Fruit fly (Drosophila melanogaster): Measurements from ENCODE around the gene CG42846.

Gene CG42846

DNA sequence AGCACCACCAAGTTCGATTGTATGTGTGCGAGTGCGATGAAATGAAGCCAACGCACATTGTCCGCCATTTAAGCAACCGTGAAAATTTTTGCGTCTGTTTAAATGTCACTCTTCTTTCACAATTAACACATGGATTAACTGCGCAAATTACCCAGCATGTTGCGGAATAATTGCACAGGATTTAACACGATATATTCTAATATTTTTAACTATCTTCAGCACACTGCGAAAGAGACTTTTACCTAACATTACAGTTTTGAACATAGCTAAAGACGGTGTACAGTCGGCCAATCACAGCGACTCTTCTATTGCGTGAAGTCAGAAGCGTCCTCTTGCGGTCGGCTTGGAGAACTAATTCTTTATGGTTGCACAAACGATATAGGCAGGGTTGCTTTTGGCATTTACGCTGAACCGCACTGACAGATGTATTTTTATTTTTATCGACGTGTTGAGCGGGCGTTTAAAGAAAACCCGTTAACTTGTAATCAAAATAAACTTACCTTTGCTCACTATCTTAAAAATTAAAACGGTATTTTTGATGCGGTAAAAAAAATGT is 15.3 kb upstream of the CG42846 start (continued):
- no peak for TF ChIP-seq CG7357 (GFP tag; IDR thresholded peaks at IDR 0.05)
- no peak for TF ChIP-seq CG8944 (GFP tag; optimal IDR thresholded peaks at IDR 0.05)
- TF ChIP-seq CG8359 (GFP tag; optimal IDR thresholded peaks at IDR 0.05; ENCODE audit: borderline replicate concordance) = no peak
- no peak for TF ChIP-seq Eip74EF (GFP tag; optimal IDR thresholded peaks at IDR 0.05)
- TF ChIP-seq Gsc (GFP tag; IDR thresholded peaks at IDR 0.05) = no peak
- TF ChIP-seq pros (GFP tag; optimal IDR thresholded peaks at IDR 0.05) = no peak
- no peak for TF ChIP-seq Asciz (GFP tag; optimal IDR thresholded peaks at IDR 0.05)
- no peak for TF ChIP-seq CG1233 (GFP tag; optimal IDR thresholded peaks at IDR 0.05)
- no peak for TF ChIP-seq usp (GFP tag; optimal IDR thresholded peaks at IDR 0.05)
- no peak for TF ChIP-seq tll (GFP tag; optimal IDR thresholded peaks at IDR 0.05)
- TF ChIP-seq ttk (GFP tag; IDR thresholded peaks at IDR 0.05) = no peak
- TF ChIP-seq Hr51 (GFP tag; optimal IDR thresholded peaks at IDR 0.05) = peak in 1 of 2 experiments; percentile 12
- peak; percentile 99 for TF ChIP-seq MESR4 (GFP tag; optimal IDR thresholded peaks at IDR 0.05)
- no peak for TF ChIP-seq Atf6 (GFP tag; IDR thresholded peaks at IDR 0.05)
- TF ChIP-seq dmrt99B (tag; optimal IDR thresholded peaks at IDR 0.05) = no peak
- TF ChIP-seq Six4 (GFP tag; optimal IDR thresholded peaks at IDR 0.05) = no peak
- peak; percentile 61 for TF ChIP-seq ssp (GFP tag; IDR thresholded peaks at IDR 0.05)
- TF ChIP-seq sens-2 (GFP tag; IDR thresholded peaks at IDR 0.05) = 0 out of 2 replicates have a peak, but pooled peaks have one; percentile 16
- peak; percentile 42 for TF ChIP-seq CG17802 (tag; optimal IDR thresholded peaks at IDR 0.05)
- TF ChIP-seq otp (GFP tag; IDR thresholded peaks at IDR 0.05) = no peak
- TF ChIP-seq da (GFP tag; optimal IDR thresholded peaks at IDR 0.05) = peak; percentile 43
- TF ChIP-seq Dip3 (GFP tag; optimal IDR thresholded peaks at IDR 0.05) = peak; percentile 34
- peak; percentile 73 for TF ChIP-seq pho (GFP tag; optimal IDR thresholded peaks at IDR 0.05)
- TF ChIP-seq ATbp (GFP tag; optimal IDR thresholded peaks at IDR 0.05) = no peak
- no peak for TF ChIP-seq CG1529 (GFP tag; optimal IDR thresholded peaks at IDR 0.05)
- 0 out of 3 replicates have a peak, but pooled peaks have one; percentile 17 for TF ChIP-seq CG11560 (tag; IDR thresholded peaks at IDR 0.05)
- TF ChIP-seq CG9609 (GFP tag; optimal IDR thresholded peaks at IDR 0.05) = peak; percentile 54
- TF ChIP-seq ftz-f1 (GFP tag; optimal IDR thresholded peaks at IDR 0.05) = peak; percentile 46
- TF ChIP-seq gro (GFP tag; optimal IDR thresholded peaks at IDR 0.05) = peak; percentile 70
- peak; percentile 67 for TF ChIP-seq CG17186 (GFP tag; optimal IDR thresholded peaks at IDR 0.05)
- no peak for TF ChIP-seq CG6813 (GFP tag; optimal IDR thresholded peaks at IDR 0.05)
- TF ChIP-seq Ets97D (GFP tag; optimal IDR thresholded peaks at IDR 0.05) = peak; percentile 97
- no peak; the same call in none of the 2 replicates for TF ChIP-seq H2.0 (GFP tag; IDR thresholded peaks at IDR 0.05)
- TF ChIP-seq Camta (GFP tag; optimal IDR thresholded peaks at IDR 0.05) = peak; percentile 72
- TF ChIP-seq insv (GFP tag; optimal IDR thresholded peaks at IDR 0.05) = peak in 1 of 2 experiments; percentile 30
- peak; percentile 92 for TF ChIP-seq pzg (GFP tag; optimal IDR thresholded peaks at IDR 0.05)
- no peak for TF ChIP-seq ranshi (GFP tag; IDR thresholded peaks at IDR 0.05)
- no peak for TF ChIP-seq hkb (optimal IDR thresholded peaks at IDR 0.05)
- peak; percentile 13; the same call in 1 of the 2 replicates for TF ChIP-seq hkb (GFP tag; IDR thresholded peaks at IDR 0.05)
- peak; percentile 9 for TF ChIP-seq Sin3A (optimal IDR thresholded peaks at IDR 0.05)
- no peak for TF ChIP-seq CG2202 (tag; optimal IDR thresholded peaks at IDR 0.05)
- TF ChIP-seq slou (GFP tag; optimal IDR thresholded peaks at IDR 0.05) = no peak
- no peak for TF ChIP-seq sd (tag; optimal IDR thresholded peaks at IDR 0.05)
- TF ChIP-seq dpn (GFP tag; optimal IDR thresholded peaks at IDR 0.05) = peak; percentile 46 to 48
- TF ChIP-seq zfh2 (GFP tag; optimal IDR thresholded peaks at IDR 0.05) = peak; percentile 43
- peak; percentile 54 for TF ChIP-seq unc-4 (GFP tag; IDR thresholded peaks at IDR 0.05; ENCODE audit: partially characterized antibody)
- no peak for TF ChIP-seq Awh (GFP tag; IDR thresholded peaks at IDR 0.05)
- peak; percentile 73 for TF ChIP-seq bbx (GFP tag; IDR thresholded peaks at IDR 0.05; ENCODE audit: partially characterized antibody)
- TF ChIP-seq mld (GFP tag; IDR thresholded peaks at IDR 0.05; ENCODE audit: partially characterized antibody) = no peak
- no peak for TF ChIP-seq CG13894 (tag; optimal IDR thresholded peaks at IDR 0.05)

Data from whole organism, embryonic.